Worm (Caenorhabditis elegans): ENCODE results near the gene T28A11.17.

Gene T28A11.17

ce11 chrV:3227373-3227772, 38.7 kb downstream of the T28A11.17 start, which contains the start of gene K08D9.2:
TSS of gene K08D9.2 (plus strand) at chrV:3227673.
- TF ChIP-seq T26A8.4 (GFP tag; IDR thresholded peaks at IDR 0.05) = no peak
- TF ChIP-seq fos-1 (tag; optimal IDR thresholded peaks at IDR 0.05) = no peak
- TF ChIP-seq nhr-11 (tag; optimal IDR thresholded peaks at IDR 0.05) = no peak
- no peak for TF ChIP-seq ceh-32 (tag; optimal IDR thresholded peaks at IDR 0.05; ENCODE audit: poor library complexity)
- TF ChIP-seq lin-13 (GFP tag; optimal IDR thresholded peaks at IDR 0.05) = no peak
- TF ChIP-seq lsy-2 (tag; optimal IDR thresholded peaks at IDR 0.05) = no peak
- TF ChIP-seq lin-29 (GFP tag; IDR thresholded peaks at IDR 0.05) = no peak
- no peak for TF ChIP-seq rbr-2 (tag; optimal IDR thresholded peaks at IDR 0.05)
- TF ChIP-seq dmd-6 (GFP tag; IDR thresholded peaks at IDR 0.05) = no peak
- TF ChIP-seq daf-8 (GFP tag; IDR thresholded peaks at IDR 0.05) = no peak
- TF ChIP-seq spr-1 (tag; optimal IDR thresholded peaks at IDR 0.05) = no peak
- no peak for TF ChIP-seq fkh-10 (GFP tag; optimal IDR thresholded peaks at IDR 0.05)
- TF ChIP-seq tag-97 (GFP tag; IDR thresholded peaks at IDR 0.05) = no peak
- no peak for TF ChIP-seq sdz-12 (GFP tag; optimal IDR thresholded peaks at IDR 0.05)

DNA sequence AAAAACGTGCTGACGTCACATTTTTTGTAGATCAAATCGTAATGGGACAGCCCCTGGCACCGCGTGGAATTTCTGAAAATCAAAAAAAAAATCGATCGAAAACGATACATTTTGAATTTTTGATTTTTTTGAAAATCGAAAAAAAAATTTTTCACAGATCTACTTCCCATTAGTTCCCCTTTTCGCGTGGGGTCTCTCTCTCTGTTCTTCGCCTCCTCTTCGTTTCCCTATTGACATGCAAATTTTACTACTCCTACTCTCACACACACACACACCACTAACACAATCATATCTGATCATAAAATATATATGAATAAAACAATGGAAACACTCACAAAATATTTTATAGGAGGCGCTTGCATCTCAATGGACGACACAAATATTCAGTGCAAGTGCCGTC, 47.5 kb downstream of the T28A11.17 start:
- TF ChIP-seq hif-1 (tag; optimal IDR thresholded peaks at IDR 0.05) (no peak), unc-62 (GFP tag; optimal IDR thresholded peaks at IDR 0.05 in 1 of 2) (peak in 1 of 2 experiments; percentile 31), unc-62 (tag; optimal IDR thresholded peaks at IDR 0.05) (no peak), nhr-76 (tag; optimal IDR thresholded peaks at IDR 0.05) (no peak)
